Fruit fly (Drosophila melanogaster): ENCODE results near the gene CG32192.

- TF ChIP-seq Dll (optimal IDR thresholded peaks at IDR 0.05) = no peak
- no peak for TF ChIP-seq CG8478 (optimal IDR thresholded peaks at IDR 0.05)
- TF ChIP-seq psq (optimal IDR thresholded peaks at IDR 0.05) = no peak
These were observed 33.5 kb downstream of the CG32192 start, which contains the start of gene CG44004 for dm6 chr3L:18073559-18074134.

Data from whole organism.